Worm (Caenorhabditis elegans) whole organism, L1 larva: ENCODE results near the gene srz-25.

Experiments
- ama-1 ChIP-seq: fragments of 150-350 bp; optimal IDR thresholded peaks from 2 replicates; lab custom pipeline; 2014
- ces-1 ChIP-seq: fragments of 150-350 bp; optimal IDR thresholded peaks from 2 replicates; lab custom pipeline; 2014; ENCODE audit warnings: missing biosample characterization, missing genetic modification reagents, missing genetic modification characterization
- egl-13 ChIP-seq: sonication (generic microtip); optimal IDR thresholded peaks from 2 replicates; lab custom pipeline; 2016; ENCODE audit warnings: missing genotype, missing genetic modification reagents, missing genetic modification characterization, missing compliant biosample characterization
- mab-9 ChIP-seq: fragments of 200-800 bp; sonication (Bioruptor generic); IDR thresholded peaks from 2 replicates; pipeline ENCODE4 v1.3.6; 2022; ENCODE audit warnings: missing genetic modification reagents, missing genetic modification characterization, missing compliant biosample characterization
- nhr-90 ChIP-seq: sonication (generic microtip); optimal IDR thresholded peaks from 2 replicates; lab custom pipeline; 2016; ENCODE audit warnings: mild to moderate bottlenecking, missing genetic modification characterization, missing compliant biosample characterization; ENCODE audit not compliant: poor library complexity
- snpc-4 ChIP-seq: fragments of 150-350 bp; optimal IDR thresholded peaks from 2 replicates; lab custom pipeline; 2014; ENCODE audit warnings: missing biosample characterization, missing genetic modification characterization
- unc-130 ChIP-seq: fragments of 150-350 bp; optimal IDR thresholded peaks from 2 replicates; lab custom pipeline; 2017; ENCODE audit warnings: missing biosample characterization, missing genetic modification characterization, inconsistent platforms
- unc-86 ChIP-seq: sonication (generic microtip); optimal IDR thresholded peaks from 2 replicates; lab custom pipeline; 2016; ENCODE audit warnings: missing genetic modification characterization, missing compliant biosample characterization

- TF ChIP-seq egl-13 (tag; lab: Kevin White, UChicago), result no peak
- TF ChIP-seq mab-9 (GFP tag; lab: Robert Waterston, UW), result no peak
- TF ChIP-seq unc-130 (tag; lab: Kevin White, UChicago), result no peak
- TF ChIP-seq nhr-90, result no peak
- no peak for TF ChIP-seq ces-1 (GFP tag; lab: Kevin White, UChicago)
- no peak for TF ChIP-seq unc-86 (tag; lab: Kevin White, UChicago)
- TF ChIP-seq snpc-4 (tag; lab: Kevin White, UChicago), result no peak
- TF ChIP-seq ama-1 (lab: Kevin White, UChicago), result no peak
Measured at ce11 chrV:17508493-17508892, 31.9 kb upstream of the srz-25 start, which contains the start of gene srw-32.
